Worm (Caenorhabditis elegans) whole organism, L4 larva: ENCODE data around the gene srw-60.

Experiments
- F49E8.2 ChIP-seq: sonication (generic microtip); optimal IDR thresholded peaks from 2 replicates; lab custom pipeline; 2016; ENCODE audit warnings: missing compliant biosample characterization, mild to moderate bottlenecking, missing genetic modification characterization, borderline replicate concordance
- dpl-1 ChIP-seq: fragments of 150-350 bp; optimal IDR thresholded peaks from 2 replicates; lab custom pipeline; 2014; ENCODE audit warnings: missing biosample characterization, missing genetic modification reagents, missing genetic modification characterization
- nhr-25 ChIP-seq: sonication (generic microtip); optimal IDR thresholded peaks from 2 replicates; lab custom pipeline; 2017; ENCODE audit warnings: missing genetic modification characterization, mild to moderate bottlenecking, missing compliant biosample characterization, antibody characterized with exemption, moderate library complexity, borderline replicate concordance; ENCODE audit not compliant: insufficient read depth
- unc-130 ChIP-seq: sonication (generic microtip); optimal IDR thresholded peaks from 2 replicates; lab custom pipeline; 2016; ENCODE audit warnings: missing genetic modification reagents, missing genetic modification characterization, missing compliant biosample characterization
- unc-62 ChIP-seq, 3 experiments: fragments of 150-350 bp in 1 of 3; sonication (generic microtip); optimal IDR thresholded peaks in 2 of 3; peaks in 1 of 3; 1 replicate in 1 of 3; 2 replicates in 2 of 3; lab custom pipeline; 2014 to 2017; ENCODE audit warnings: missing biosample characterization in 3 of 3, missing genetic modification characterization in 3 of 3, missing genetic modification reagents in 3 of 3, missing genotype in 1 of 3

- no peak for TF ChIP-seq unc-62 (GFP tag; optimal IDR thresholded peaks at IDR 0.05 in 1 of 2; lab: Kevin White, UChicago)
- TF ChIP-seq unc-62 (tag; optimal IDR thresholded peaks at IDR 0.05; lab: Kevin White, UChicago) = no peak
- TF ChIP-seq unc-130 = no peak
- no peak for TF ChIP-seq dpl-1 (GFP tag; lab: Kevin White, UChicago)
- no peak for TF ChIP-seq nhr-25 (tag; lab: Kevin White, UChicago)
- TF ChIP-seq F49E8.2 (tag; lab: Kevin White, UChicago) = no peak
These were observed 24.1 kb upstream of the srw-60 start, which contains the start of gene irld-67 for ce11 chrII:2934354-2934753.
